Worm (Caenorhabditis elegans) whole organism, midembryonic: ENCODE results near the gene M110.8.

Experiments
- T22C8.4 ChIP-seq: fragments of 200-800 bp; sonication (Bioruptor generic); IDR thresholded peaks from 2 replicates; pipeline ENCODE4 v1.3.6; 2022; ENCODE audit warnings: missing genetic modification characterization, missing compliant biosample characterization
- cog-1 ChIP-seq: sonication (generic microtip); optimal IDR thresholded peaks from 2 replicates; lab custom pipeline; 2016; ENCODE audit warnings: missing genetic modification characterization, missing compliant biosample characterization
- flt-1 ChIP-seq: fragments of 200-800 bp; sonication (Bioruptor generic); IDR thresholded peaks from 2 replicates; pipeline ENCODE4 v1.3.6; 2022; ENCODE audit warnings: missing genetic modification characterization, missing compliant biosample characterization
- klf-2 ChIP-seq: fragments of 200-800 bp; sonication (Bioruptor generic); conservative IDR thresholded peaks from 2 replicates; pipeline ENCODE4 v1.3.6; 2022; ENCODE audit warnings: missing genetic modification reagents, missing genetic modification characterization, missing compliant biosample characterization
- med-1 ChIP-seq: sonication (generic microtip); optimal IDR thresholded peaks from 2 replicates; lab custom pipeline; 2017; ENCODE audit warnings: missing genetic modification characterization, mild to moderate bottlenecking, missing compliant biosample characterization, antibody characterized with exemption, missing genetic modification reagents; ENCODE audit not compliant: insufficient read depth
- ref-1 ChIP-seq: fragments of 200-800 bp; sonication (Bioruptor generic); conservative IDR thresholded peaks from 2 replicates; pipeline ENCODE4 v1.3.6; 2022; ENCODE audit warnings: missing genetic modification reagents, missing genetic modification characterization, missing compliant biosample characterization
- tab-1 ChIP-seq: fragments of 200-800 bp; sonication (Bioruptor generic); IDR thresholded peaks from 2 replicates; pipeline ENCODE4 v1.3.6; 2022; ENCODE audit warnings: missing genetic modification characterization, missing compliant biosample characterization
- ztf-23 ChIP-seq: fragments of 200-800 bp; sonication (Bioruptor generic); IDR thresholded peaks from 2 replicates; pipeline ENCODE4 v1.3.6; 2022; ENCODE audit warnings: missing genetic modification reagents, missing genetic modification characterization, missing compliant biosample characterization
- ztf-29 ChIP-seq: fragments of 200-800 bp; sonication (Bioruptor generic); IDR thresholded peaks from 2 replicates; pipeline ENCODE4 v1.3.6; 2022; ENCODE audit warnings: missing genetic modification reagents, missing genetic modification characterization, missing compliant biosample characterization

The M110.8 gene

ce11 chrII:8230976-8231375 lies 21.6 kb upstream of the M110.8 start, which contains the start of gene M110.9:
Gene M110.9, plus strand, starts transcription at chrII:8231276.
- TF ChIP-seq ref-1 (GFP tag; lab: Robert Waterston, UW) (no peak), klf-2 (GFP tag; lab: Robert Waterston, UW) (no peak), ztf-29 (GFP tag; lab: Robert Waterston, UW) (no peak), T22C8.4 (GFP tag; lab: Robert Waterston, UW) (no peak), med-1 (GFP tag; lab: Kevin White, UChicago) (no peak), flt-1 (GFP tag; lab: Robert Waterston, UW) (no peak), tab-1 (no peak), ztf-23 (GFP tag; lab: Robert Waterston, UW) (no peak), cog-1 (tag; lab: Kevin White, UChicago) (no peak)

- TF ChIP-seq klf-2 (GFP tag; lab: Robert Waterston, UW), result no peak
- TF ChIP-seq ztf-29 (GFP tag; lab: Robert Waterston, UW), result no peak
- no peak for TF ChIP-seq ref-1 (GFP tag; lab: Robert Waterston, UW)
- no peak for TF ChIP-seq med-1 (GFP tag; lab: Kevin White, UChicago)
- TF ChIP-seq ztf-23 (GFP tag; lab: Robert Waterston, UW), result no peak
- no peak for TF ChIP-seq tab-1
- no peak for TF ChIP-seq T22C8.4 (GFP tag; lab: Robert Waterston, UW)
- TF ChIP-seq cog-1 (tag; lab: Kevin White, UChicago), result no peak
- no peak for TF ChIP-seq flt-1 (GFP tag; lab: Robert Waterston, UW)
Measured at ce11 chrII:8226475-8226874, 17.1 kb upstream of the M110.8 start.

- TF ChIP-seq tab-1, result no peak
- TF ChIP-seq ref-1 (GFP tag; lab: Robert Waterston, UW), result no peak
- no peak for TF ChIP-seq med-1 (GFP tag; lab: Kevin White, UChicago)
- TF ChIP-seq klf-2 (GFP tag; lab: Robert Waterston, UW), result no peak
- TF ChIP-seq T22C8.4 (GFP tag; lab: Robert Waterston, UW), result no peak
- TF ChIP-seq cog-1 (tag; lab: Kevin White, UChicago), result no peak
- TF ChIP-seq ztf-23 (GFP tag; lab: Robert Waterston, UW), result no peak
- TF ChIP-seq ztf-29 (GFP tag; lab: Robert Waterston, UW), result no peak
- TF ChIP-seq flt-1 (GFP tag; lab: Robert Waterston, UW), result no peak
Measured at ce11 chrII:8225914-8226313, 16.5 kb upstream of the M110.8 start.

ce11 chrII:8225347-8225746 lies 16.0 kb upstream of the M110.8 start:
- no peak for TF ChIP-seq flt-1 (GFP tag; lab: Robert Waterston, UW)
- no peak for TF ChIP-seq ztf-23 (GFP tag; lab: Robert Waterston, UW)
- TF ChIP-seq cog-1 (tag; lab: Kevin White, UChicago), result no peak
- no peak for TF ChIP-seq ztf-29 (GFP tag; lab: Robert Waterston, UW)
- no peak for TF ChIP-seq med-1 (GFP tag; lab: Kevin White, UChicago)
- no peak for TF ChIP-seq tab-1
- TF ChIP-seq klf-2 (GFP tag; lab: Robert Waterston, UW), result no peak
- no peak for TF ChIP-seq ref-1 (GFP tag; lab: Robert Waterston, UW)
- no peak for TF ChIP-seq T22C8.4 (GFP tag; lab: Robert Waterston, UW)

ce11 chrII:8224623-8225022 lies 15.2 kb upstream of the M110.8 start:
- TF ChIP-seq cog-1 (tag; lab: Kevin White, UChicago), result no peak

- TF ChIP-seq ztf-23 (GFP tag; lab: Robert Waterston, UW), result no peak
- TF ChIP-seq ztf-29 (GFP tag; lab: Robert Waterston, UW), result no peak
- no peak for TF ChIP-seq cog-1 (tag; lab: Kevin White, UChicago)
- no peak for TF ChIP-seq klf-2 (GFP tag; lab: Robert Waterston, UW)
- TF ChIP-seq ref-1 (GFP tag; lab: Robert Waterston, UW), result no peak
- no peak for TF ChIP-seq med-1 (GFP tag; lab: Kevin White, UChicago)
- no peak for TF ChIP-seq flt-1 (GFP tag; lab: Robert Waterston, UW)
- no peak for TF ChIP-seq T22C8.4 (GFP tag; lab: Robert Waterston, UW)
- TF ChIP-seq tab-1, result no peak
Measured at ce11 chrII:8223945-8224344, 14.6 kb upstream of the M110.8 start.

- TF ChIP-seq ref-1 (GFP tag; lab: Robert Waterston, UW) (no peak), klf-2 (GFP tag; lab: Robert Waterston, UW) (no peak), ztf-29 (GFP tag; lab: Robert Waterston, UW) (no peak), flt-1 (GFP tag; lab: Robert Waterston, UW) (no peak), ztf-23 (GFP tag; lab: Robert Waterston, UW) (no peak), tab-1 (no peak), T22C8.4 (GFP tag; lab: Robert Waterston, UW) (no peak), med-1 (GFP tag; lab: Kevin White, UChicago) (no peak), cog-1 (tag; lab: Kevin White, UChicago) (no peak)
Measured at ce11 chrII:8223422-8223821, 14.0 kb upstream of the M110.8 start.

- TF ChIP-seq cog-1 (tag; lab: Kevin White, UChicago), result no peak
- no peak for TF ChIP-seq tab-1
Measured at ce11 chrII:8222309-8223065, 13.1 kb upstream of the M110.8 start, which contains the start of gene dab-1. Gene dab-1, plus strand, starts transcription at chrII:8222386.

ce11 chrII:8220267-8220666 lies 10.9 kb upstream of the M110.8 start:
- TF ChIP-seq klf-2 (GFP tag; lab: Robert Waterston, UW) (no peak), ref-1 (GFP tag; lab: Robert Waterston, UW) (no peak), tab-1 (no peak), ztf-29 (GFP tag; lab: Robert Waterston, UW) (no peak), cog-1 (tag; lab: Kevin White, UChicago) (no peak), med-1 (GFP tag; lab: Kevin White, UChicago) (no peak), T22C8.4 (GFP tag; lab: Robert Waterston, UW) (no peak), flt-1 (GFP tag; lab: Robert Waterston, UW) (no peak), ztf-23 (GFP tag; lab: Robert Waterston, UW) (no peak)
